Worm (Caenorhabditis elegans) whole organism, L1 larva: ENCODE data around the gene ZK354.8.

Experiments used
- C34B4.2 ChIP-seq: sonication (generic microtip); optimal IDR thresholded peaks from 2 replicates; lab custom pipeline; 2017; ENCODE audit warnings: mild to moderate bottlenecking, missing genetic modification characterization, missing compliant biosample characterization
- alr-1 ChIP-seq: fragments of 200-800 bp; sonication (Bioruptor generic); optimal IDR thresholded peaks from 2 replicates; lab custom pipeline; 2018; ENCODE audit warnings: borderline replicate concordance, mild to moderate bottlenecking, missing genetic modification characterization, missing compliant biosample characterization
- aly-2 ChIP-seq: fragments of 150-350 bp; optimal IDR thresholded peaks from 2 replicates; lab custom pipeline; 2014; ENCODE audit warnings: missing biosample characterization, missing genetic modification characterization
- blmp-1 ChIP-seq: fragments of 150-350 bp; optimal IDR thresholded peaks from 2 replicates; lab custom pipeline; 2014; ENCODE audit warnings: missing biosample characterization, missing genetic modification characterization
- ceh-63 ChIP-seq: fragments of 200-800 bp; sonication (Bioruptor generic); optimal IDR thresholded peaks from 2 replicates; lab custom pipeline; 2018; ENCODE audit warnings: mild to moderate bottlenecking, missing genetic modification characterization, missing compliant biosample characterization
- ceh-8 ChIP-seq: fragments of 200-800 bp; sonication (Bioruptor generic); optimal IDR thresholded peaks from 2 replicates; lab custom pipeline; 2018; ENCODE audit warnings: mild to moderate bottlenecking, missing genetic modification characterization, moderate library complexity, missing compliant biosample characterization
- ceh-82 ChIP-seq, 3 experiments: fragments of 150-350 bp in 1 of 3; sonication (generic microtip) in 2 of 3; optimal IDR thresholded peaks; 2 replicates each; lab custom pipeline; 2014 to 2017; ENCODE audit warnings: missing biosample characterization in 3 of 3, missing genetic modification characterization in 3 of 3
- ceh-88 ChIP-seq: fragments of 200-800 bp; sonication (Bioruptor generic); IDR thresholded peaks from 2 replicates; pipeline ENCODE4 v1.3.6; 2022; ENCODE audit warnings: missing genetic modification characterization, missing compliant biosample characterization
- dpl-1 ChIP-seq, 3 experiments: fragments of 150-350 bp in 2 of 3; sonication (generic microtip) in 1 of 3; optimal IDR thresholded peaks; 2 replicates each; lab custom pipeline; 2014 to 2017; ENCODE audit warnings: missing biosample characterization in 3 of 3, missing genetic modification characterization in 3 of 3, missing genetic modification reagents in 3 of 3
- efl-1 ChIP-seq, 4 experiments: fragments of 150-350 bp; optimal IDR thresholded peaks in 3 of 4; peaks in 1 of 4; 1 replicate in 1 of 4; 2 replicates in 3 of 4; lab custom pipeline; 2014; ENCODE audit warnings: missing biosample characterization in 2 of 4, missing genetic modification characterization in 2 of 4, missing genetic modification reagents in 2 of 4
- efl-3 ChIP-seq: fragments of 200-800 bp; sonication (Bioruptor generic); optimal IDR thresholded peaks from 2 replicates; lab custom pipeline; 2018; ENCODE audit warnings: mild to moderate bottlenecking, missing genetic modification characterization, missing compliant biosample characterization
- egl-13 ChIP-seq: sonication (generic microtip); optimal IDR thresholded peaks from 2 replicates; lab custom pipeline; 2016; ENCODE audit warnings: missing genotype, missing genetic modification reagents, missing genetic modification characterization, missing compliant biosample characterization
- elt-3 ChIP-seq, 6 experiments: fragments of 150-350 bp in 1 of 6; sonication (generic microtip); optimal IDR thresholded peaks; 2 replicates each; lab custom pipeline; 2017 to 2018; ENCODE audit warnings: missing biosample characterization in 6 of 6, missing genetic modification characterization in 6 of 6, inconsistent platforms in 1 of 6
- fos-1 ChIP-seq: fragments of 150-350 bp; optimal IDR thresholded peaks from 2 replicates; lab custom pipeline; 2014; ENCODE audit warnings: missing biosample characterization, missing genetic modification characterization
- grh-1 ChIP-seq: fragments of 200-800 bp; sonication (Bioruptor generic); IDR thresholded peaks from 2 replicates; pipeline ENCODE4 v1.3.6; 2022; ENCODE audit warnings: missing genetic modification reagents, missing genetic modification characterization, missing compliant biosample characterization
- hlh-17 ChIP-seq: fragments of 200-800 bp; sonication (Bioruptor generic); optimal IDR thresholded peaks from 2 replicates; lab custom pipeline; 2018; ENCODE audit warnings: missing genetic modification characterization, mild to moderate bottlenecking, missing compliant biosample characterization, moderate library complexity, borderline replicate concordance
- hlh-4 ChIP-seq: sonication (generic microtip); optimal IDR thresholded peaks from 2 replicates; lab custom pipeline; 2016; ENCODE audit warnings: mild to moderate bottlenecking, missing genetic modification characterization, missing compliant biosample characterization
- hpl-2 ChIP-seq: fragments of 150-350 bp; optimal IDR thresholded peaks from 2 replicates; lab custom pipeline; 2014; ENCODE audit warnings: missing biosample characterization, missing genetic modification reagents, missing genetic modification characterization
- irx-1 ChIP-seq: sonication (generic microtip); optimal IDR thresholded peaks from 2 replicates; lab custom pipeline; 2016; ENCODE audit warnings: missing genetic modification characterization, missing compliant biosample characterization
- jun-1 ChIP-seq: fragments of 150-350 bp; optimal IDR thresholded peaks from 2 replicates; lab custom pipeline; 2014; ENCODE audit warnings: missing biosample characterization, missing genetic modification reagents, missing genetic modification characterization
- lin-13 ChIP-seq: fragments of 150-350 bp; optimal IDR thresholded peaks from 2 replicates; lab custom pipeline; 2014; ENCODE audit warnings: missing biosample characterization, missing genetic modification reagents, missing genetic modification characterization
- lin-14 ChIP-seq: fragments of 200-800 bp; sonication (Bioruptor generic); optimal IDR thresholded peaks from 2 replicates; lab custom pipeline; 2018; ENCODE audit warnings: mild to moderate bottlenecking, missing genetic modification characterization, moderate library complexity, missing compliant biosample characterization
- lin-15B ChIP-seq: fragments of 150-350 bp; sonication (generic microtip); optimal IDR thresholded peaks from 3 replicates; lab custom pipeline; 2014; ENCODE audit warnings: missing biosample characterization, missing genetic modification characterization
- lin-35 ChIP-seq, 2 experiments: fragments of 150-350 bp; optimal IDR thresholded peaks; 2 replicates each; lab custom pipeline; 2014; ENCODE audit warnings: missing biosample characterization in 2 of 2, missing genetic modification characterization in 2 of 2, missing genetic modification reagents in 2 of 2
- lin-39 ChIP-seq: fragments of 150-350 bp; optimal IDR thresholded peaks from 2 replicates; lab custom pipeline; 2014; ENCODE audit warnings: missing biosample characterization, missing genetic modification reagents, missing genetic modification characterization
- lir-3 ChIP-seq: sonication (generic microtip); optimal IDR thresholded peaks from 2 replicates; lab custom pipeline; 2016; ENCODE audit warnings: mild to moderate bottlenecking, missing genetic modification characterization, moderate library complexity, missing compliant biosample characterization; ENCODE audit not compliant: poor library complexity
- mab-9 ChIP-seq: fragments of 200-800 bp; sonication (Bioruptor generic); IDR thresholded peaks from 2 replicates; pipeline ENCODE4 v1.3.6; 2022; ENCODE audit warnings: missing genetic modification reagents, missing genetic modification characterization, missing compliant biosample characterization
- mdl-1 ChIP-seq, 2 experiments: fragments of 150-350 bp; optimal IDR thresholded peaks; 2 replicates each; lab custom pipeline; 2014 to 2017; ENCODE audit warnings: missing biosample characterization in 2 of 2, missing genetic modification characterization in 2 of 2, inconsistent platforms in 1 of 2
- mef-2 ChIP-seq: fragments of 150-350 bp; optimal IDR thresholded peaks from 2 replicates; lab custom pipeline; 2014; ENCODE audit warnings: missing biosample characterization, missing genetic modification characterization
- mep-1 ChIP-seq: fragments of 150-350 bp; optimal IDR thresholded peaks from 2 replicates; lab custom pipeline; 2014; ENCODE audit warnings: missing biosample characterization, missing genetic modification characterization
- nhr-20 ChIP-seq: sonication (generic microtip); optimal IDR thresholded peaks from 2 replicates; lab custom pipeline; 2016; ENCODE audit warnings: mild to moderate bottlenecking, missing genetic modification characterization, missing compliant biosample characterization
- nhr-28 ChIP-seq: fragments of 150-350 bp; optimal IDR thresholded peaks from 2 replicates; lab custom pipeline; 2014; ENCODE audit warnings: missing biosample characterization, missing genetic modification characterization
- nhr-47 ChIP-seq: sonication (generic microtip); optimal IDR thresholded peaks from 2 replicates; lab custom pipeline; 2016; ENCODE audit warnings: mild to moderate bottlenecking, missing genetic modification characterization, moderate library complexity, missing compliant biosample characterization
- nhr-71 ChIP-seq: sonication (generic microtip); optimal IDR thresholded peaks from 2 replicates; lab custom pipeline; 2016; ENCODE audit warnings: mild to moderate bottlenecking, missing genetic modification characterization, moderate library complexity, missing compliant biosample characterization
- nhr-76 ChIP-seq: sonication (generic microtip); optimal IDR thresholded peaks from 2 replicates; lab custom pipeline; 2017; ENCODE audit warnings: missing biosample characterization, missing genetic modification characterization
- nhr-77 ChIP-seq: fragments of 150-350 bp; optimal IDR thresholded peaks from 2 replicates; lab custom pipeline; 2014; ENCODE audit warnings: missing biosample characterization, missing genetic modification characterization
- nhr-84 ChIP-seq: sonication (generic microtip); optimal IDR thresholded peaks from 2 replicates; lab custom pipeline; 2017; ENCODE audit warnings: missing biosample characterization, missing genetic modification characterization
- nhr-85 ChIP-seq: sonication (generic microtip); peaks from one replicate; lab custom pipeline; 2016; ENCODE audit warnings: missing genetic modification characterization, inconsistent platforms, missing compliant biosample characterization
- pax-3 ChIP-seq: fragments of 200-800 bp; sonication (Bioruptor generic); optimal IDR thresholded peaks from 2 replicates; lab custom pipeline; 2018; ENCODE audit warnings: mild to moderate bottlenecking, missing genetic modification characterization, moderate library complexity, missing compliant biosample characterization
- pqm-1 ChIP-seq: sonication (generic microtip); optimal IDR thresholded peaks from 3 replicates; lab custom pipeline; 2017; ENCODE audit warnings: missing biosample characterization, missing genetic modification characterization
- rnt-1 ChIP-seq: sonication (generic microtip); optimal IDR thresholded peaks from 2 replicates; lab custom pipeline; 2016; ENCODE audit warnings: mild to moderate bottlenecking, missing genetic modification characterization, moderate library complexity, missing compliant biosample characterization
- snpc-4 ChIP-seq: fragments of 150-350 bp; optimal IDR thresholded peaks from 2 replicates; lab custom pipeline; 2014; ENCODE audit warnings: missing biosample characterization, missing genetic modification characterization
- snu-23 ChIP-seq: sonication (generic microtip); optimal IDR thresholded peaks from 2 replicates; lab custom pipeline; 2016; ENCODE audit warnings: missing genetic modification characterization, missing compliant biosample characterization
- sox-4 ChIP-seq: sonication (generic microtip); optimal IDR thresholded peaks from 2 replicates; lab custom pipeline; 2016; ENCODE audit warnings: missing genetic modification characterization, missing compliant biosample characterization
- sptf-1 ChIP-seq: fragments of 150-350 bp; optimal IDR thresholded peaks from 2 replicates; lab custom pipeline; 2014; ENCODE audit warnings: missing biosample characterization, missing genetic modification characterization
- sup-37 ChIP-seq: fragments of 200-800 bp; sonication (Bioruptor generic); optimal IDR thresholded peaks from 2 replicates; lab custom pipeline; 2018; ENCODE audit warnings: mild to moderate bottlenecking, missing genetic modification characterization, missing compliant biosample characterization
- swsn-7 ChIP-seq: sonication (generic microtip); optimal IDR thresholded peaks from 2 replicates; lab custom pipeline; 2016; ENCODE audit warnings: missing genetic modification characterization, missing compliant biosample characterization
- unc-30 ChIP-seq: sonication (generic microtip); optimal IDR thresholded peaks from 2 replicates; lab custom pipeline; 2017; ENCODE audit warnings: missing biosample characterization, missing genetic modification characterization
- unc-86 ChIP-seq: sonication (generic microtip); optimal IDR thresholded peaks from 2 replicates; lab custom pipeline; 2016; ENCODE audit warnings: missing genetic modification characterization, missing compliant biosample characterization
- vab-15 ChIP-seq: sonication (generic microtip); optimal IDR thresholded peaks from 2 replicates; lab custom pipeline; 2017; ENCODE audit warnings: missing genotype, mild to moderate bottlenecking, missing genetic modification characterization, missing compliant biosample characterization
- zag-1 ChIP-seq: fragments of 150-350 bp; optimal IDR thresholded peaks from 2 replicates; lab custom pipeline; 2014; ENCODE audit warnings: missing biosample characterization, missing genetic modification characterization

ZK354.8 gene

ce11 chrIV:5334518-5334917 lies 28.6 kb upstream of the ZK354.8 start (continued):
- TF ChIP-seq efl-1 (optimal IDR thresholded peaks at IDR 0.05; lab: Kevin White, UChicago) (peak; percentile 43 to 63), efl-1 (GFP tag; optimal IDR thresholded peaks at IDR 0.05 in 1 of 2; lab: Kevin White, UChicago) (peak; percentile 49 to 95), vab-15 (tag; lab: Kevin White, UChicago) (peak; percentile 13), mep-1 (peak; percentile 50), pqm-1 (tag; lab: Kevin White, UChicago) (no peak), ceh-63 (GFP tag; lab: Kevin White, UChicago) (no peak), nhr-47 (tag; lab: Kevin White, UChicago) (peak; percentile 79), mdl-1 (tag; optimal IDR thresholded peaks at IDR 0.05; lab: Kevin White, UChicago) (peak in 1 of 2 experiments; percentile 51), C34B4.2 (tag; lab: Kevin White, UChicago) (no peak), jun-1 (peak; percentile 14), snu-23 (GFP tag; lab: Kevin White, UChicago) (peak; percentile 82), grh-1 (GFP tag; lab: Robert Waterston, UW) (no peak), ceh-8 (GFP tag; lab: Kevin White, UChicago) (peak; percentile 39), lin-13 (GFP tag; lab: Kevin White, UChicago) (peak; percentile 32), lin-15B (tag; lab: Kevin White, UChicago) (no peak), rnt-1 (no peak), ceh-88 (peak; percentile 35; the same call in 1 of the 2 replicates), nhr-84 (no peak), sox-4 (no peak), aly-2 (tag; lab: Kevin White, UChicago) (peak; percentile 36), sptf-1 (tag; lab: Kevin White, UChicago) (no peak), hpl-2 (GFP tag; lab: Kevin White, UChicago) (no peak), zag-1 (tag; lab: Kevin White, UChicago) (no peak), unc-30 (tag; lab: Kevin White, UChicago) (no peak), hlh-4 (tag; lab: Kevin White, UChicago) (no peak), blmp-1 (peak; percentile 23), fos-1 (tag; lab: Kevin White, UChicago) (peak; percentile 80), snpc-4 (tag; lab: Kevin White, UChicago) (peak; percentile 56), elt-3 (tag; optimal IDR thresholded peaks at IDR 0.05; lab: Kevin White, UChicago) (peak in 1 of 6 experiments; percentile 49), egl-13 (tag; lab: Kevin White, UChicago) (no peak), nhr-85 (tag; lab: Kevin White, UChicago) (no peak), efl-3 (no peak), irx-1 (peak; percentile 50), unc-86 (tag; lab: Kevin White, UChicago) (peak; percentile 11), lin-39 (no peak), nhr-71 (tag; lab: Kevin White, UChicago) (peak; percentile 69), nhr-76 (no peak), nhr-20 (tag; lab: Kevin White, UChicago) (peak; percentile 60), sup-37 (no peak)

ce11 chrIV:5333484-5333883 lies 27.5 kb upstream of the ZK354.8 start:
- TF ChIP-seq jun-1 (no peak), aly-2 (tag; lab: Kevin White, UChicago) (no peak), efl-1 (optimal IDR thresholded peaks at IDR 0.05; lab: Kevin White, UChicago) (no peak), efl-1 (GFP tag; optimal IDR thresholded peaks at IDR 0.05 in 1 of 2; lab: Kevin White, UChicago) (no peak), nhr-28 (tag; lab: Kevin White, UChicago) (no peak), nhr-84 (no peak), lin-14 (GFP tag; lab: Kevin White, UChicago) (no peak), ceh-63 (GFP tag; lab: Kevin White, UChicago) (no peak), alr-1 (no peak), ceh-8 (GFP tag; lab: Kevin White, UChicago) (no peak), mef-2 (no peak), mdl-1 (tag; optimal IDR thresholded peaks at IDR 0.05; lab: Kevin White, UChicago) (no peak), ceh-88 (no peak), pax-3 (no peak), nhr-47 (tag; lab: Kevin White, UChicago) (no peak), hlh-17 (GFP tag; lab: Kevin White, UChicago) (no peak), nhr-77 (tag; lab: Kevin White, UChicago) (no peak), lin-35 (GFP tag; optimal IDR thresholded peaks at IDR 0.05; lab: Kevin White, UChicago) (peak in 1 of 2 experiments; percentile 38), ceh-82 (tag; optimal IDR thresholded peaks at IDR 0.05; lab: Kevin White, UChicago) (no peak), nhr-85 (tag; lab: Kevin White, UChicago) (peak; percentile 55), lir-3 (tag; lab: Kevin White, UChicago) (no peak), swsn-7 (tag; lab: Kevin White, UChicago) (no peak), mep-1 (no peak), mab-9 (GFP tag; lab: Robert Waterston, UW) (no peak), efl-3 (no peak), dpl-1 (GFP tag; optimal IDR thresholded peaks at IDR 0.05; lab: Kevin White, UChicago) (no peak), unc-30 (tag; lab: Kevin White, UChicago) (no peak)
